Worm (Caenorhabditis elegans) whole organism, midembryonic: ENCODE data around the gene C04C11.25.

Experiments used
- T22C8.4 ChIP-seq: fragments of 200-800 bp; sonication (Bioruptor generic); IDR thresholded peaks from 2 replicates; pipeline ENCODE4 v1.3.6; 2022; ENCODE audit warnings: missing genetic modification characterization, missing compliant biosample characterization
- flt-1 ChIP-seq: fragments of 200-800 bp; sonication (Bioruptor generic); IDR thresholded peaks from 2 replicates; pipeline ENCODE4 v1.3.6; 2022; ENCODE audit warnings: missing genetic modification characterization, missing compliant biosample characterization
- klf-2 ChIP-seq: fragments of 200-800 bp; sonication (Bioruptor generic); conservative IDR thresholded peaks from 2 replicates; pipeline ENCODE4 v1.3.6; 2022; ENCODE audit warnings: missing genetic modification reagents, missing genetic modification characterization, missing compliant biosample characterization
- med-1 ChIP-seq: sonication (generic microtip); optimal IDR thresholded peaks from 2 replicates; lab custom pipeline; 2017; ENCODE audit warnings: missing genetic modification characterization, mild to moderate bottlenecking, missing compliant biosample characterization, antibody characterized with exemption, missing genetic modification reagents; ENCODE audit not compliant: insufficient read depth
- ref-1 ChIP-seq: fragments of 200-800 bp; sonication (Bioruptor generic); conservative IDR thresholded peaks from 2 replicates; pipeline ENCODE4 v1.3.6; 2022; ENCODE audit warnings: missing genetic modification reagents, missing genetic modification characterization, missing compliant biosample characterization
- ztf-29 ChIP-seq: fragments of 200-800 bp; sonication (Bioruptor generic); IDR thresholded peaks from 2 replicates; pipeline ENCODE4 v1.3.6; 2022; ENCODE audit warnings: missing genetic modification reagents, missing genetic modification characterization, missing compliant biosample characterization

DNA sequence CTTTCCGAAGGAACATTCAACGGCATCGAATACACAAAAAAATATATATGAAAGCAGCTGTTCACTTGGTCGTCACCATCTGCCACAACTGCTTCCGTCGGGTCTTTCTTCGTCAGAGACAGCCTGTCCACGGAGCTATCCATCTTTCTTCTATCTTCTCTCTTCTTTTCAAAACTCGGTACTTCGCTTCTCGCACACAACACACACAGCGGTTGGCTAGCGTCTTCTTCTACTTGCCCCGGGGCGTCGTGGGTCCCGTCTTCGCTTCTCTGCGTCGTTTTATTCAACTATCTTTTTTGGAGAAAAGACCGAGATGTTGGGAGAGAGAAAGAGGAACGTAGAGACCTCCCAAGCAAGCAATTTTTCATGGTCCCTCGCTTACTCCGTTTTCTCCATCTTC is 1.4 kb upstream of the C04C11.25 start:
- no peak for TF ChIP-seq T22C8.4
- peak; percentile 31; the same call in 1 of the 2 replicates for TF ChIP-seq flt-1 (GFP tag; lab: Robert Waterston, UW)
- no peak for TF ChIP-seq med-1 (GFP tag; lab: Kevin White, UChicago)
- no peak for TF ChIP-seq klf-2 (GFP tag; lab: Robert Waterston, UW)
- no peak for TF ChIP-seq ref-1 (GFP tag; lab: Robert Waterston, UW)
- no peak for TF ChIP-seq ztf-29
